Fruit fly (Drosophila melanogaster): Measurements from ENCODE around the gene CG34034.

DNA sequence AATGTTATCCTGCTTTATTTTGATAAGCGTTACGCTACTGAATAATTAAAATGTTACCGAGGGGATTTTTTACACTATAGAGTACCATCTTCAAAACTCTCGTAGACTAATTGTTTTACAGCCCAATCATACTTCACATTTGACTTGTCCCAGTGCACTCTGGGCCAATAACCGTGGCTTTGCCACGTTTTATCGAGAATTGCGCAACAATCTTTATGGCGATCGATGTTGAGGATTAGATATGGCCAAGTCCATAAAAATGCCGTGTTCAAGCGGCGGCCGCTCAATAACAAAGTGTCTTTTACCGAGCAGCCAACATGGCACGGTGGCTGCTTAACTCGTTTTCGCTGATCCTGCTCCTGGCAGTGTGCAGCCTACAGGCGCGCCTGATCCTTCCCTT is 6.1 kb upstream of the CG34034 start, which contains the start of gene CG31343:
- TF ChIP-seq CG8478 (optimal IDR thresholded peaks at IDR 0.05) (no peak), CTCF (optimal IDR thresholded peaks at IDR 0.05) (no peak)

Measured in S2 (cell line).